Fruit fly (Drosophila melanogaster) whole organism, prepupa: Measurements from ENCODE around the gene CG3191.

Experiments
- Blimp-1 ChIP-seq: fragments of 200-800 bp; sonication (Bioruptor generic); optimal IDR thresholded peaks from 3 replicates; lab custom pipeline; 2017; ENCODE audit warnings: missing biosample characterization, missing genetic modification characterization, mild to moderate bottlenecking, moderate library complexity, missing genetic modification reagents
- CG10631 ChIP-seq: fragments of 200-800 bp; sonication (Bioruptor generic); optimal IDR thresholded peaks from 2 replicates; lab custom pipeline; 2016; ENCODE audit warnings: missing biosample characterization, missing genetic modification characterization
- CG10669 ChIP-seq: fragments of 200-800 bp; sonication (Bioruptor generic); optimal IDR thresholded peaks from 3 replicates; lab custom pipeline; 2018; ENCODE audit warnings: missing biosample characterization, mild to moderate bottlenecking, missing genetic modification characterization, moderate library complexity
- CG11294 ChIP-seq: fragments of 200-800 bp; sonication (Bioruptor generic); IDR thresholded peaks from 2 replicates; pipeline ENCODE4 v1.3.6; 2022; ENCODE audit warnings: missing biosample characterization, missing genetic modification characterization
- CG11902 ChIP-seq: fragments of 200-800 bp; sonication (Bioruptor generic); optimal IDR thresholded peaks from 3 replicates; lab custom pipeline; 2016; ENCODE audit warnings: missing biosample characterization, missing genetic modification characterization
- CG15336 ChIP-seq: fragments of 200-800 bp; sonication (Bioruptor generic); IDR thresholded peaks from 2 replicates; pipeline ENCODE4 v1.3.6; 2022; ENCODE audit warnings: missing biosample characterization, missing genetic modification characterization
- CG1621 ChIP-seq: fragments of 200-800 bp; sonication (Bioruptor generic); optimal IDR thresholded peaks from 3 replicates; lab custom pipeline; 2018; ENCODE audit warnings: missing biosample characterization, mild to moderate bottlenecking, missing genetic modification characterization
- CG16779 ChIP-seq: fragments of 200-800 bp; sonication (Bioruptor generic); optimal IDR thresholded peaks from 3 replicates; lab custom pipeline; 2017; ENCODE audit warnings: missing biosample characterization, mild to moderate bottlenecking, missing genetic modification characterization
- CG3032 ChIP-seq: fragments of 200-800 bp; optimal IDR thresholded peaks from 2 replicates; lab custom pipeline; 2019; ENCODE audit warnings: missing biosample characterization, mild to moderate bottlenecking, missing genetic modification characterization, moderate library complexity
- CG31627 ChIP-seq: fragments of 200-800 bp; sonication (Bioruptor generic); optimal IDR thresholded peaks from 3 replicates; lab custom pipeline; 2016; ENCODE audit warnings: missing biosample characterization, missing genetic modification characterization
- CG32006 ChIP-seq: fragments of 200-800 bp; sonication (Bioruptor generic); optimal IDR thresholded peaks from 3 replicates; lab custom pipeline; 2017; ENCODE audit warnings: missing biosample characterization, mild to moderate bottlenecking, missing genetic modification characterization
- CG3919 ChIP-seq: fragments of 200-800 bp; sonication (Bioruptor generic); optimal IDR thresholded peaks from 3 replicates; lab custom pipeline; 2016; ENCODE audit warnings: missing biosample characterization, missing genetic modification characterization
- CG6163 ChIP-seq: fragments of 200-800 bp; sonication (Bioruptor generic); IDR thresholded peaks from 3 replicates; pipeline ENCODE4 v1.3.6; 2022; ENCODE audit warnings: missing biosample characterization, missing genetic modification characterization
- CG6276 ChIP-seq: fragments of 200-800 bp; sonication (Bioruptor generic); optimal IDR thresholded peaks from 2 replicates; lab custom pipeline; 2017; ENCODE audit warnings: missing biosample characterization, mild to moderate bottlenecking, missing genetic modification characterization
- CG6792 ChIP-seq: fragments of 200-800 bp; sonication (Bioruptor generic); optimal IDR thresholded peaks from 3 replicates; lab custom pipeline; 2016; ENCODE audit warnings: missing biosample characterization, missing genetic modification characterization
- CG6808 ChIP-seq: fragments of 200-800 bp; sonication (Bioruptor generic); optimal IDR thresholded peaks from 3 replicates; lab custom pipeline; 2017; ENCODE audit warnings: missing biosample characterization, missing genetic modification characterization, mild to moderate bottlenecking, moderate library complexity, missing genetic modification reagents
- CG6854 ChIP-seq: fragments of 200-800 bp; sonication (Bioruptor generic); optimal IDR thresholded peaks from 2 replicates; lab custom pipeline; 2017; ENCODE audit warnings: missing biosample characterization, mild to moderate bottlenecking, missing genetic modification characterization
- CG7368 ChIP-seq: fragments of 200-800 bp; sonication (Bioruptor generic); optimal IDR thresholded peaks from 3 replicates; lab custom pipeline; 2016; ENCODE audit warnings: missing biosample characterization, missing genetic modification characterization
- CG8632 ChIP-seq: fragments of 200-800 bp; sonication (Bioruptor generic); optimal IDR thresholded peaks from 3 replicates; lab custom pipeline; 2016; ENCODE audit warnings: missing biosample characterization, missing genetic modification characterization
- CG9139 ChIP-seq: fragments of 200-800 bp; sonication (Bioruptor generic); optimal IDR thresholded peaks from 3 replicates; lab custom pipeline; 2017; ENCODE audit warnings: missing biosample characterization, mild to moderate bottlenecking, missing genetic modification characterization
- Eip75B ChIP-seq: fragments of 200-800 bp; sonication (Bioruptor generic); optimal IDR thresholded peaks from 3 replicates; lab custom pipeline; 2016; ENCODE audit warnings: missing biosample characterization, missing genetic modification characterization
- Eip78C ChIP-seq: fragments of 200-800 bp; sonication (Bioruptor generic); peaks from one replicate; lab custom pipeline; 2016; ENCODE audit warnings: missing biosample characterization, missing genetic modification characterization
- Eip93F ChIP-seq: fragments of 200-800 bp; sonication (Bioruptor generic); optimal IDR thresholded peaks from 2 replicates; lab custom pipeline; 2016; ENCODE audit warnings: missing biosample characterization, mild to moderate bottlenecking, missing genetic modification characterization
- Ets21C ChIP-seq: fragments of 200-800 bp; sonication (Bioruptor generic); optimal IDR thresholded peaks from 3 replicates; lab custom pipeline; 2016; ENCODE audit warnings: missing biosample characterization, missing genetic modification characterization
- Ets96B ChIP-seq: fragments of 200-800 bp; optimal IDR thresholded peaks from 2 replicates; lab custom pipeline; 2019; ENCODE audit warnings: missing biosample characterization, mild to moderate bottlenecking, missing genetic modification characterization, moderate library complexity
- Hr39 ChIP-seq: fragments of 200-800 bp; sonication (Bioruptor generic); optimal IDR thresholded peaks from 2 replicates; lab custom pipeline; 2016; ENCODE audit warnings: missing biosample characterization, missing genetic modification characterization
- Hr4 ChIP-seq: fragments of 200-800 bp; sonication (Bioruptor generic); optimal IDR thresholded peaks from 3 replicates; lab custom pipeline; 2016; ENCODE audit warnings: missing biosample characterization, missing genetic modification characterization
- Lpt ChIP-seq: fragments of 200-800 bp; sonication (Bioruptor generic); optimal IDR thresholded peaks from 3 replicates; lab custom pipeline; 2016; ENCODE audit warnings: missing biosample characterization, missing genetic modification characterization
- Met ChIP-seq: fragments of 200-800 bp; sonication (Bioruptor generic); optimal IDR thresholded peaks from 3 replicates; lab custom pipeline; 2016; ENCODE audit warnings: missing biosample characterization, missing genetic modification characterization
- OdsH ChIP-seq: fragments of 200-800 bp; sonication (Bioruptor generic); optimal IDR thresholded peaks from 3 replicates; lab custom pipeline; 2016; ENCODE audit warnings: missing biosample characterization, missing genetic modification characterization
- Smox ChIP-seq: fragments of 200-800 bp; sonication (Bioruptor generic); optimal IDR thresholded peaks from 3 replicates; lab custom pipeline; 2016; ENCODE audit warnings: missing biosample characterization, missing genetic modification characterization
- Sox102F ChIP-seq: fragments of 200-800 bp; sonication (Bioruptor generic); optimal IDR thresholded peaks from 2 replicates; lab custom pipeline; 2016; ENCODE audit warnings: missing biosample characterization, mild to moderate bottlenecking, missing genetic modification characterization
- Sox15 ChIP-seq: fragments of 200-800 bp; sonication (Bioruptor generic); optimal IDR thresholded peaks from 3 replicates; lab custom pipeline; 2016; ENCODE audit warnings: missing biosample characterization, missing genetic modification characterization
- achi ChIP-seq: fragments of 200-800 bp; sonication (Bioruptor generic); optimal IDR thresholded peaks from 3 replicates; lab custom pipeline; 2016; ENCODE audit warnings: missing biosample characterization, missing genetic modification characterization
- dsx ChIP-seq: fragments of 200-800 bp; optimal IDR thresholded peaks from 3 replicates; lab custom pipeline; 2019; ENCODE audit warnings: missing biosample characterization, mild to moderate bottlenecking, missing genetic modification characterization, moderate library complexity; ENCODE audit not compliant: poor library complexity, severe bottlenecking
- esn ChIP-seq: fragments of 200-800 bp; sonication (Bioruptor generic); optimal IDR thresholded peaks from 2 replicates; lab custom pipeline; 2016; ENCODE audit warnings: missing biosample characterization, mild to moderate bottlenecking, missing genetic modification characterization, moderate library complexity
- fd59A ChIP-seq: fragments of 200-800 bp; sonication (Bioruptor generic); optimal IDR thresholded peaks from 2 replicates; lab custom pipeline; 2017; ENCODE audit warnings: missing biosample characterization, mild to moderate bottlenecking, missing genetic modification characterization, missing genetic modification reagents
- fd85E ChIP-seq: fragments of 200-800 bp; sonication (Bioruptor generic); optimal IDR thresholded peaks from 3 replicates; lab custom pipeline; 2016; ENCODE audit warnings: missing biosample characterization, missing genetic modification characterization
- fkh ChIP-seq: fragments of 200-800 bp; sonication (Bioruptor generic); optimal IDR thresholded peaks from 3 replicates; lab custom pipeline; 2017; ENCODE audit warnings: missing biosample characterization, mild to moderate bottlenecking, missing genetic modification characterization, moderate library complexity
- lz ChIP-seq: fragments of 200-800 bp; sonication (Bioruptor generic); optimal IDR thresholded peaks from 3 replicates; lab custom pipeline; 2016; ENCODE audit warnings: missing biosample characterization, missing genetic modification characterization
- net ChIP-seq: fragments of 200-800 bp; sonication (Bioruptor generic); optimal IDR thresholded peaks from 3 replicates; lab custom pipeline; 2016; ENCODE audit warnings: missing biosample characterization, missing genetic modification characterization
- salr ChIP-seq, 2 experiments: fragments of 200-800 bp; sonication (Bioruptor generic); optimal IDR thresholded peaks; 3 replicates each; lab custom pipeline; 2016 to 2018; ENCODE audit warnings: missing biosample characterization in 2 of 2, missing genetic modification characterization in 2 of 2, mild to moderate bottlenecking in 1 of 2
- spab ChIP-seq: fragments of 200-800 bp; sonication (Bioruptor generic); optimal IDR thresholded peaks from 2 replicates; lab custom pipeline; 2017; ENCODE audit warnings: missing biosample characterization, mild to moderate bottlenecking, missing genetic modification characterization, missing genetic modification reagents
- svp ChIP-seq: fragments of 200-800 bp; sonication (Bioruptor generic); peaks from one replicate; lab custom pipeline; 2016; ENCODE audit warnings: missing biosample characterization, missing genetic modification characterization
- topi ChIP-seq: fragments of 200-800 bp; sonication (Bioruptor generic); optimal IDR thresholded peaks from 3 replicates; lab custom pipeline; 2016; ENCODE audit warnings: missing biosample characterization, missing genetic modification characterization
- vri ChIP-seq: fragments of 200-800 bp; sonication (Bioruptor generic); optimal IDR thresholded peaks from 3 replicates; lab custom pipeline; 2016; ENCODE audit warnings: missing biosample characterization, mild to moderate bottlenecking, missing genetic modification characterization

CG3191 gene

dm6 chrX:2222181-2222790, 29.5 kb downstream of the CG3191 start, which contains the start of gene Vinc (continued):
- TF ChIP-seq CG6854 (peak; percentile 80), Sox102F (GFP tag; lab: Kevin White, UChicago) (no peak), CG15336 (peak; percentile 77), OdsH (GFP tag; lab: Kevin White, UChicago) (no peak), CG3919 (GFP tag; lab: Kevin White, UChicago) (peak; percentile 90), Hr4 (GFP tag; lab: Kevin White, UChicago) (no peak), Ets96B (tag; lab: Kevin White, UChicago) (peak; percentile 90), CG6276 (GFP tag; lab: Kevin White, UChicago) (peak; percentile 91), fkh (peak; percentile 95), CG16779 (tag; lab: Kevin White, UChicago) (peak; percentile 91), CG7368 (GFP tag; lab: Kevin White, UChicago) (peak; percentile 93), CG11294 (peak; percentile 66; the same call in 1 of the 2 replicates), CG6163 (peak; percentile 84), esn (GFP tag; lab: Kevin White, UChicago) (peak; percentile 84), Eip78C (GFP tag; lab: Kevin White, UChicago) (peak; percentile 97), Eip93F (peak; percentile 85), svp (peak; percentile 96), CG6808 (GFP tag; lab: Kevin White, UChicago) (peak; percentile 93), CG10631 (GFP tag; lab: Kevin White, UChicago) (no peak)

dm6 chrX:2221598-2221997, 30.2 kb downstream of the CG3191 start:
- TF ChIP-seq Blimp-1 (GFP tag; lab: Kevin White, UChicago) (no peak), CG10631 (GFP tag; lab: Kevin White, UChicago) (no peak), topi (GFP tag; lab: Kevin White, UChicago) (no peak), CG6854 (no peak), CG6276 (GFP tag; lab: Kevin White, UChicago) (no peak), CG32006 (no peak), CG16779 (tag; lab: Kevin White, UChicago) (no peak), Eip93F (no peak), CG15336 (no peak), fd59A (no peak), esn (GFP tag; lab: Kevin White, UChicago) (no peak), CG31627 (GFP tag; lab: Kevin White, UChicago) (no peak), OdsH (GFP tag; lab: Kevin White, UChicago) (no peak), Smox (GFP tag; lab: Kevin White, UChicago) (no peak), Hr39 (no peak), dsx (GFP tag; lab: Kevin White, UChicago) (no peak), spab (GFP tag; lab: Kevin White, UChicago) (no peak), CG7368 (GFP tag; lab: Kevin White, UChicago) (no peak), Ets21C (no peak), salr (GFP tag; optimal IDR thresholded peaks at IDR 0.05; lab: Kevin White, UChicago) (no peak)

dm6 chrX:2219899-2220298, 31.9 kb downstream of the CG3191 start:
- TF ChIP-seq Met (GFP tag; lab: Kevin White, UChicago), result no peak
- no peak for TF ChIP-seq CG31627 (GFP tag; lab: Kevin White, UChicago)
- TF ChIP-seq Eip75B (GFP tag; lab: Kevin White, UChicago), result no peak
- no peak for TF ChIP-seq Sox102F (GFP tag; lab: Kevin White, UChicago)
- no peak for TF ChIP-seq CG1621
- no peak for TF ChIP-seq CG9139
- peak; percentile 38 for TF ChIP-seq CG3919 (GFP tag; lab: Kevin White, UChicago)
- TF ChIP-seq vri (GFP tag; lab: Kevin White, UChicago), result no peak
- peak; percentile 23 for TF ChIP-seq achi (GFP tag; lab: Kevin White, UChicago)
- TF ChIP-seq CG16779 (tag; lab: Kevin White, UChicago), result no peak
- TF ChIP-seq CG8632 (GFP tag; lab: Kevin White, UChicago), result no peak
- TF ChIP-seq net, result no peak
- peak; percentile 5 for TF ChIP-seq CG10669 (GFP tag; lab: Kevin White, UChicago)
- no peak for TF ChIP-seq Smox (GFP tag; lab: Kevin White, UChicago)
- TF ChIP-seq esn (GFP tag; lab: Kevin White, UChicago), result peak; percentile 15
- TF ChIP-seq CG3032 (tag; lab: Kevin White, UChicago), result peak; percentile 12
- TF ChIP-seq CG11294, result no peak
- peak; percentile 57 for TF ChIP-seq CG15336
- TF ChIP-seq Sox15 (GFP tag; lab: Kevin White, UChicago), result no peak
- peak; percentile 20 for TF ChIP-seq Lpt (GFP tag; lab: Kevin White, UChicago)
- TF ChIP-seq CG11902 (GFP tag; lab: Kevin White, UChicago), result no peak
- no peak for TF ChIP-seq CG6792 (GFP tag; lab: Kevin White, UChicago)
- TF ChIP-seq CG6163, result peak; percentile 58; the same call in 2 of the 3 replicates
- peak; percentile 66 for TF ChIP-seq svp
- no peak for TF ChIP-seq CG6854
- TF ChIP-seq CG32006, result peak; percentile 76
- no peak for TF ChIP-seq fd85E (GFP tag; lab: Kevin White, UChicago)
- no peak for TF ChIP-seq lz
